Fruit fly (Drosophila melanogaster) whole organism, wandering third instar larva: ENCODE data around the gene Ugt37A1.

Experiments
- Abd-B ChIP-seq: fragments of >200 bp; optimal IDR thresholded peaks from 2 replicates; lab custom pipeline; 2017; ENCODE audit warnings: missing biosample characterization, missing genetic modification characterization
- ey ChIP-seq: fragments of 200-800 bp; sonication (Bioruptor generic); optimal IDR thresholded peaks from 2 replicates; lab custom pipeline; 2016; ENCODE audit warnings: missing biosample characterization, missing genetic modification characterization
- h ChIP-seq: fragments of 200-800 bp; sonication (Bioruptor generic); optimal IDR thresholded peaks from 3 replicates; lab custom pipeline; 2016; ENCODE audit warnings: missing biosample characterization, mild to moderate bottlenecking, missing genetic modification characterization
- woc ChIP-seq: sonication (Bioruptor generic); optimal IDR thresholded peaks from 2 replicates; lab custom pipeline; 2016; ENCODE audit warnings: missing biosample characterization, mild to moderate bottlenecking, missing genetic modification characterization

DNA sequence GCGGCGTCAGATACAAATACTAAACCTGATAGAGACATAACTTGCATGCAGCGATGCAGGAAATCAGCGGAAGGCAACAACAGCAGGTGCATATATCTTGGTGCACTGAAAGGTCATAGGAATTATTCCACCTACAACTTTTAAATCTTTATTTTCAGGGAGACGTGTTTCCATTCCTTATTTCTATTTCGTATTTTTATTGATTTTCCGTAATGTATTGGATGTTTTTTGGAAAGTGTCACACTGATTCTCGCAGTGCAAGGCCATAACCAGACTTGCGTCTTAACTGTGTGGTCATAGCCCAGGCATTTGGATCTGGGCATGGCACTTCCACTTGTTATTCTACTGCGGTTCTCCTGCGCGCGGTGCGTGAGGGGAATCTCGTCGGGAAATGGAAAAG is 2.5 kb downstream of the Ugt37A1 start:
- no peak for TF ChIP-seq h
- TF ChIP-seq ey (GFP tag; lab: Kevin White, UChicago), result no peak
- no peak for TF ChIP-seq woc (GFP tag; lab: Kevin White, UChicago)
- no peak for TF ChIP-seq Abd-B (GFP tag; lab: Kevin White, UChicago)
